Fruit fly (Drosophila melanogaster) Kc167 (cell line): Measurements from ENCODE around the gene TwdlT.

Source experiments
- Myc ChIP-seq: fragments of >200 bp; optimal IDR thresholded peaks from 2 replicates; lab custom pipeline; 2017; ENCODE audit warnings: missing external identifiers
- psq ChIP-seq: fragments of >200 bp; optimal IDR thresholded peaks from 2 replicates; lab custom pipeline; 2017; ENCODE audit warnings: missing external identifiers

DNA sequence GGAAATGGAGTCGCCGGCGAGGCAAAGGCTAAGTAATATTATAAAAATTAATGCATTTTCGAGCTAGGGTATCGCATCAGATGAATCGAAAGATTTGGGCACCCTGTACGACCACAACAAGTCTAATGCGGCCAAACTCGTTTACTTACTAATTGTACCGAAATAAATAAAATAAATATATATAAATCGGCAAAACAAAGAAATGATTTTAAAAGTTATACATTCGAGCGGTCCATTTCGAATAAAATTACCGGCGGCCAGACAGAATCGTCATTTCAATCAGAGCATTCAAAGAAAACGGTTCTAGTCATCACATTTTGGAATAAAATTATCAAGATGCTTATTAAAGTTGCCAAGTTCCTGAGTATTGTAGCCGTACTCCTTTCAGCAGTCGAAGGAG lies 43.8 kb downstream of the TwdlT start, which contains the start of gene CG14258:
- no peak for TF ChIP-seq Myc (lab: Kevin White, UChicago)
- no peak for TF ChIP-seq psq (lab: Kevin White, UChicago)
